Worm (Caenorhabditis elegans): Measurements from ENCODE around the gene C09G9.1.

DNA sequence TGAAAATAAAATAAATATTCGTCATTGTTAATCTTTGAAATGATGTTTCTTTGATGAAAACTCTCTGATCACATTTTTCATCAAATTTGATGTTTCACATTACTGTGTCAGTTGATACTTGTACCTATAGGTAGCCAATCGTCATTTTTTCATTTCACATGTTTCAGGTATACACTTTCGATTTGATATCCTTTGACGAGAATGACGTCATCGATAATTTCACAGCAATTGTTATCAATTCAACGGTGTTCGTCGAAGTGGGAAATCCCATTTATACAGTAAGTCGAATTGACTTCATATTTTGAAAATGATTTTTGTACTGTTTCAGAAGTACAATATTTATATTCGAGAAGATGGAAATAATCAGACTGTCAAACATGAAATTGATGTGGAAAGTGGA lies 48.9 kb upstream of the C09G9.1 start:
- no peak for TF ChIP-seq T22C8.4 (GFP tag; IDR thresholded peaks at IDR 0.05)
- no peak for TF ChIP-seq flt-1 (GFP tag; IDR thresholded peaks at IDR 0.05)
- no peak for TF ChIP-seq ztf-23 (GFP tag; IDR thresholded peaks at IDR 0.05)
- TF ChIP-seq tab-1 (GFP tag; IDR thresholded peaks at IDR 0.05): no peak

Data from whole organism, midembryonic.